Worm (Caenorhabditis elegans): ENCODE results near the gene D2096.5.

DNA sequence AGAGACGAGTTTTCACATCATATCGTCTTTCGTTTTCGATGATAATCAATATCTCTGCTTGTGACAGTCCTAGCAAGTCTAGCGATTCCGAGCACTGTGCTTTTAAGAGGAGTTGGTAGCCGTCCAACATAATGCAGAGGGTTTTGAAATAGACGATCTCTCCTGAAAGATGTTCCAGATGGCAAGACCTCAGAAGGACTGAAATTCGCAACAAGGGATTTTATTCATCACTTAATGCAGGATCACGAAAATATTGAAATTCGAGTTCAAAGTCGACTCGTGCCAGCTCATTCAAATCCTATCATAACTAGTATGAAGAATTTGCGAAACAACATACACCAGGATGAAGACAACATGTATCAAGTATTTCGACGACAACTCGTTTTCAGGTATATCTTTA is 17.9 kb upstream of the D2096.5 start, which contains the start of gene D2096.7:
- TF ChIP-seq hlh-30 (tag; optimal IDR thresholded peaks at IDR 0.05; ENCODE audit: insufficient read depth) = no peak
- TF ChIP-seq mdl-1 (tag; optimal IDR thresholded peaks at IDR 0.05) = no peak
- no peak for TF ChIP-seq ces-1 (GFP tag; optimal IDR thresholded peaks at IDR 0.05)
- TF ChIP-seq snpc-4 (tag; optimal IDR thresholded peaks at IDR 0.05) = no peak
- TF ChIP-seq ceh-32 (tag; optimal IDR thresholded peaks at IDR 0.05; ENCODE audit: poor library complexity) = no peak
- 0 out of 2 replicates have a peak, but pooled peaks have one; percentile 40 for TF ChIP-seq lin-1 (GFP tag; IDR thresholded peaks at IDR 0.05)
- TF ChIP-seq lsy-2 (tag; optimal IDR thresholded peaks at IDR 0.05) = no peak
- TF ChIP-seq F37D6.2 (tag; optimal IDR thresholded peaks at IDR 0.05) = no peak
- no peak for TF ChIP-seq nhr-11 (tag; optimal IDR thresholded peaks at IDR 0.05)
- no peak for TF ChIP-seq lin-29 (GFP tag; IDR thresholded peaks at IDR 0.05)
- no peak for TF ChIP-seq unc-62 (GFP tag; optimal IDR thresholded peaks at IDR 0.05 in 1 of 2)
- TF ChIP-seq unc-62 (tag; optimal IDR thresholded peaks at IDR 0.05) = no peak
- peak; percentile 54; the same call in 1 of the 2 replicates for TF ChIP-seq daf-19 (GFP tag; conservative IDR thresholded peaks at IDR 0.05)
- TF ChIP-seq ama-1 (optimal IDR thresholded peaks at IDR 0.05) = peak; percentile 89
- peak; percentile 28 for TF ChIP-seq mes-2 (tag; optimal IDR thresholded peaks at IDR 0.05; ENCODE audit: poor library complexity, severe bottlenecking)
